Worm (Caenorhabditis elegans): ENCODE measurements around the gene frpr-9.

Gene frpr-9

DNA sequence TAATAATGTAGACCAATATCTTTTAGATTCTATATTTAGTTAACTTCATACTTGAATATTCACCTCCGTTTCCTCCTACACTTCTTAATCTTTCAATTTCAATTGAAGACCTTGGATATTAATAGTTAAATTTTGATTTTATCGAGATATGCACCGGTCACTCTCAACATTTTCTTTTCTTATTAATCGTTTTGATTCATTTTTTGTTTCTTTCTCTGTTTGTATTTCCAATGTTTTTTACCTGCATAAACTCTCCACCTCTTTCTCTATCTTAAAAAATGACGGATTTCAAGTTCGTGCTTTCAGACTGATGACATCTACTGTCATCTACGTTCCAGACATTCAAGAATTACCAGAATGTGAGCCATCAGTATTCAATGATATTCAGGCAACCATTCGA, at the start of gene frpr-9:
TSS of gene frpr-9 (plus strand) at position 301 of the 400 bp plus-strand sequence.
- no peak for TF ChIP-seq him-1 (tag; optimal IDR thresholded peaks at IDR 0.05)
- TF ChIP-seq W03F9.2 (tag; optimal IDR thresholded peaks at IDR 0.05), result no peak
- no peak for TF ChIP-seq dao-5 (tag; optimal IDR thresholded peaks at IDR 0.05)

ce11 chrV:10942161-10942560, 49.7 kb upstream of the frpr-9 start, which contains the start of gene zip-9:
zip-9 (plus strand) TSS chrV:10942461.
- no peak for TF ChIP-seq dao-5 (tag; optimal IDR thresholded peaks at IDR 0.05)

- TF ChIP-seq dao-5 (tag; optimal IDR thresholded peaks at IDR 0.05) (no peak), him-1 (tag; optimal IDR thresholded peaks at IDR 0.05) (no peak), W03F9.2 (tag; optimal IDR thresholded peaks at IDR 0.05) (no peak)
Observed at ce11 chrV:10944903-10945302, 47.0 kb upstream of the frpr-9 start.

DNA sequence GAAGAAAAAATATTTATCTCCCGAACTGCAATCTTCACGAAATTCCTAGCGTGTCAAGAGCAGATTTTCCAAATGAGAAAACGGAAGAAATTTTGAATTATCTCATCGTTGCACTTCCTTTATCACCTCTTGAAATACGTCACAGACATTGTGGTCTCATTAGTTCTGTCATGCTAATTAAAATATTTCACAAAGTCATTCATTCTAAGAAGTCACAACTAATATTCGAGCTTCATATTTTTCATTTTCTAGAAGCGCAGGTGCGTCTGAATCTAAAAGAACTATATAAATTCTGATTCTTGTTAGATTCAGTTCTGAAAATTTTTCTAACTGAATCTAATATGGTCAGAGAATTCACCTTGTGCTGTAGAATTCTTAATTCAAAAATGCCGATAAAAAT, 44.7 kb upstream of the frpr-9 start:
- no peak for TF ChIP-seq him-1 (tag; optimal IDR thresholded peaks at IDR 0.05)
- TF ChIP-seq dao-5 (tag; optimal IDR thresholded peaks at IDR 0.05), result no peak
- TF ChIP-seq W03F9.2 (tag; optimal IDR thresholded peaks at IDR 0.05), result no peak

- TF ChIP-seq W03F9.2 (tag; optimal IDR thresholded peaks at IDR 0.05), result no peak
- TF ChIP-seq him-1 (tag; optimal IDR thresholded peaks at IDR 0.05), result no peak
- no peak for TF ChIP-seq dao-5 (tag; optimal IDR thresholded peaks at IDR 0.05)
Observed at ce11 chrV:10947930-10948329, 44.0 kb upstream of the frpr-9 start, which contains the start of gene F17C11.2. F17C11.2 (plus strand) TSS chrV:10948230.

- TF ChIP-seq him-1 (tag; optimal IDR thresholded peaks at IDR 0.05) (no peak), W03F9.2 (tag; optimal IDR thresholded peaks at IDR 0.05) (no peak), dao-5 (tag; optimal IDR thresholded peaks at IDR 0.05) (no peak)
Observed at ce11 chrV:10949511-10949910, 42.4 kb upstream of the frpr-9 start, which contains the start of gene col-153. col-153 (plus strand) TSS chrV:10949811.

DNA sequence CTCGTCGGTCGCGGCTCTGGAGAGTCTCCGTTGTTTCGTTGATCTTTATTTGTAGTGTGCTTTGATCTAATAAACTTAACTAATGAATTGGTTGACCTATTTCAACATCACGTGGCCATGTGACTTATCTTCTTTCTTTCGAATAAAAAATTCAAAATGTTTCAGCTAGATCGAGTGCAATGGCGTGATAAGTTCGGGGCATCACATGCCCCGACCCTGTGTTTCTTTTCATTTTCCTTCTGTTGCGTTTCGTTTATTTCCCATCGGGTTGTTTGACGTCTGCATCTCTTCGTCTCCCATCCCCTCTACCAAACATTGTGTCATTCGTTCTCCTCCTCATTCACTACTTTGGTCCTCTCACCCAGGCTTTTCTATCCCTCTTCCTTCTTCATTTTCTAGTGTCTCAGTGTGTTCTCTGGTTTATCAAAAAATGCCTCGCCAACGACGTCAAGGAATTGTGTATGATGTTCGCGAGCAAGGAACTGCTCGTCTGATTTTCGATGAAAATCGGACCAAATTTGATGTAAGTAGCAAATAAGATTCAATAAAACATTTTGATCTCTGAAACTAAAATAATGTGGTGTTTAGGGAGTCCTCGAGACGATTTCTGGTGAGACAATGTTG, 40.1 kb upstream of the frpr-9 start, which contains the start of gene F17C11.4:
TSS of gene F17C11.4 (plus strand) at position 206 of the 624 bp plus-strand sequence.
- peak; percentile 62 for TF ChIP-seq W03F9.2 (tag; optimal IDR thresholded peaks at IDR 0.05)
- TF ChIP-seq him-1 (tag; optimal IDR thresholded peaks at IDR 0.05), result no peak
- no peak for TF ChIP-seq dao-5 (tag; optimal IDR thresholded peaks at IDR 0.05)

DNA sequence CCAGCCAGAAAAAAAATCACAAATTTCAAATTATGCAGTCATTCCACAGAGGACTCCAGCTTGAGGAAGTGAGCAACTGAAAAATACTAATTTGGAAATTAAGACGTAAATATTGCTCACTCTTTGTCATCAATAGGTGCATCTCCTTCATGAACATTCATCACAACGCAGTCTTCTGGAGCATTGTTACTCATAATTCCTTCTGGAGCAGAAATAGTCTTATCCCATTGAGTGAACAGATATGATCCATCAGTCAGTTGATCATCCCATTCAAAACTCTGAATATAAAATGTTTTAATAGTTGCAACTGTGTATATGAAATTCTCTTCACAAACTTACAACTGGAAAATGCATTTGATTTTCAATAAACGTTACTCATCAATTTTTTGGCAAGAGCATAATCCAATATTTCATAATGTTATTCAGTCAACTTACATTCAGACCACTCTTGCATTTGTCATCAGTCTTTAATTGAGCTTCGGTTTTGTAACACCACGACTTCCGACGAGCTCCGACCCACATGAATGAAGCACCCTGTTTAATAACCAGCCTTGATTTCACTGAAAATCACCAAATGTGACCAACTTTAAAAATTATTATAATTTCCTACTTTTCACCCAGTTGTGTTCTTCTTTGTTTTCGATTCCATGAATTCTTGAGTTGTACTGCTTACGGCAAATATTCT, 38.3 kb upstream of the frpr-9 start:
- TF ChIP-seq dao-5 (tag; optimal IDR thresholded peaks at IDR 0.05), result no peak
- no peak for TF ChIP-seq him-1 (tag; optimal IDR thresholded peaks at IDR 0.05)
- TF ChIP-seq W03F9.2 (tag; optimal IDR thresholded peaks at IDR 0.05), result no peak

ce11 chrV:10954334-10954733, 37.6 kb upstream of the frpr-9 start, which contains the start of gene clec-221:
clec-221 (minus strand) TSS chrV:10954434.
- TF ChIP-seq dao-5 (tag; optimal IDR thresholded peaks at IDR 0.05), result no peak
- TF ChIP-seq W03F9.2 (tag; optimal IDR thresholded peaks at IDR 0.05), result no peak
- no peak for TF ChIP-seq him-1 (tag; optimal IDR thresholded peaks at IDR 0.05)

DNA sequence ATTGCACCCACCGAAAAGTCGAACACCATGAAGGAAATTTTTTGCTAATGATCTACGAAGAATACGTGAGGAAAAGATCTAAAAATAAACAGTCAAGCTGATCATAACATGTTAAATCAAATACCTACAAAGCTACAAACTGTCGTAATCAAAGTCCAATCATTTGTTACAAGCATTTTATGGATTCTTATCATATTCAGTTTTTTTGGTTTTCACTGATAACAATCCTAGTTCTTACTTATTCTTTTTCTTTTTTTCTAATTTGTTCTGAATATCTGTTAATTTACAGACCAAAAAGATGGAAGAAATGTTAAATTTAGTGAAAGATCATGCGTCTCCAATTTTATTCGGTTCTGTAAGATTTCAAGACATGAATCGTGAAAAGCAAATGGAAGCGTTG, 37.1 kb upstream of the frpr-9 start, which contains the start of gene F17C11.6:
TSS of gene F17C11.6 (plus strand) at position 290 of the 400 bp plus-strand sequence.
- TF ChIP-seq W03F9.2 (tag; optimal IDR thresholded peaks at IDR 0.05) (no peak), him-1 (tag; optimal IDR thresholded peaks at IDR 0.05) (no peak), dao-5 (tag; optimal IDR thresholded peaks at IDR 0.05) (no peak)

DNA sequence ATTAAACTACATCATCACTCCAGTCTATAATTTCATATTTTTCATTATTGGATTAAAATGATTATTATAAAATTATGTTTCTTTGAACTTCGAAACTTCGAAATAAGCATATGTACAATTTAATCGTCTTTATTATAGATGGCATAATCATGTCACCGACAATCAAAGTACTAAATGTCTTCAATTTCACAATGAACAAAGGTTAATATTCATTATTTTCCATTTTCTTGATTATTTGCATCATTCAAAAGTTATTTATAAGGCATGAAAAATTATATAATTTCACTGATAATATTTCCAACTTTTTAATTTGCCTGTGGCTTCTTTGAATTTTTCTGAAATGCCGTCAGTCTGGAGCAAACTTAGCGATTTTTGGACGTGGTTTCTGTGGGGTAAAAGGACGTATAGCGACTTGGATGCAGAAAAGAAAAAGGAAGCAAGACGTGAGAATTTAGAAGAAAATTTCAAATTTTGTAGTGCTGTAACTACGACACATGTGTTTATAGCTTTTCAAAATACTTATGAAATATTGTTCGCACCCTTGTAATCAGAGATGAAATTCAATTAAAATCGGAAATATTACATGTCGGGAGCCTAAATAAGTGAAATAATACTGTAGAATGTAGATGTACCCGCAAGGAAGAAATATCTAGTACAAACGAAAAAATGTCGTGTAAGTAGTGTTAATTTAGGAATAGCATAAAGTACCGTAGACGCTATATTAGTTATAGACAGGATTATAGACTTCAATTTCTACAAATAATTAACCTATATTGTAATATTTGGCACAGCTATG, 36.0 kb upstream of the frpr-9 start, which contains the start of gene F17C11.13:
TSS of gene F17C11.13 (plus strand) at position 243 of the 796 bp plus-strand sequence.
- TF ChIP-seq him-1 (tag; optimal IDR thresholded peaks at IDR 0.05) (no peak), dao-5 (tag; optimal IDR thresholded peaks at IDR 0.05) (no peak), W03F9.2 (tag; optimal IDR thresholded peaks at IDR 0.05) (no peak)

DNA sequence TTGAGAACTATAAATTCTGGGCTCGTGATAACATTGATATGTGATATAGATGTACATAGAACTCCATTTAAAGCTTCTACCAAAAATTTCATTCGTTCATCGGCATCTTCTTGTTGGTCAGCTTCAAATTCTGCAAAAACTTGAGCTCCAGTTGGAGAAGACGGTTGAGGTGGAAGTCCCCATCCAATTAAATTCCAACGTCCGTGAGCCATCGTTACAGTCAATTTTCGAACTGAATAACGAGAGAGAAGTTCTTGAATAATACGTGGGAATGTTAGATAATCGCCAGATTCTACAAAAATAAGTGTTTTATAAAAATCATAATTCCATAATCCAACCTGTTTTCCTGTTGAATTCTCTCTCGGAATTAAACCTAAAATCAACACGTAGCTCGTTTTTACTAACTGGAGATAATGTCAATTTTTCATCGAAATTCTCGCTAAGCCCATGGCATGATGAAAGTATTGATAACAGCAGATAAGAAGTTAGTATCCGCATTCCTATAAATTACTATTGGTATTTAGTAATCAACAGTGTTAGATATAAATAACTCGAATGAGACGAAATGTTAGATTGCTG, 33.5 kb upstream of the frpr-9 start, which contains the start of gene pigt-1:
TSS of gene pigt-1 (minus strand) at position 500 of the 579 bp plus-strand sequence.
- peak; percentile 11 for TF ChIP-seq W03F9.2 (tag; optimal IDR thresholded peaks at IDR 0.05)
- no peak for TF ChIP-seq him-1 (tag; optimal IDR thresholded peaks at IDR 0.05)
- no peak for TF ChIP-seq dao-5 (tag; optimal IDR thresholded peaks at IDR 0.05)

DNA sequence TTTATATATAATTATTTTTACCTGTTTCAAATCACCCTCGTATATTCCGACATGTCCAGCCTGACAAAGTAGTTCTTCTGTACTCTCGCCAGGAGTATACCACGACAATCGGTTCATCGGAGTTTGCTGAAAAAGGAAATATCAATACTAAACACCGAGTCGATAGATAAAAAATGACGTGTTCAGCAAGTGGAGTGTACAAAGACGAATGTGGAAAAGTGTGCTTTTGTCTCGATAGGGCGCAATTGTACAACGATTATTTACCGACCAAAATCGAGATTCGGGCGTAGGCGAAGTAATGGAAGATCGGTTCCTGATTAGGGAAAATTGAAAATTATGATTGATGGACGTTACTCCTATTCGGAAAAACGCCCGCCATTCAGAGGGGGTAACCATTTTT, 31.3 kb upstream of the frpr-9 start, which contains the start of gene vps-36:
TSS of gene vps-36 (minus strand) at position 126 of the 400 bp plus-strand sequence.
- no peak for TF ChIP-seq dao-5 (tag; optimal IDR thresholded peaks at IDR 0.05)
- no peak for TF ChIP-seq him-1 (tag; optimal IDR thresholded peaks at IDR 0.05)
- TF ChIP-seq W03F9.2 (tag; optimal IDR thresholded peaks at IDR 0.05), result no peak

All from whole organism, L4/young adult.